Fruit fly (Drosophila melanogaster) whole organism, embryonic: ENCODE results near the gene ATPsynG.

Experiments used
- Abd-B ChIP-seq: fragments of 200-800 bp; sonication (Bioruptor generic); optimal IDR thresholded peaks from 2 replicates; lab custom pipeline; 2018; ENCODE audit warnings: missing biosample characterization, mild to moderate bottlenecking, missing genetic modification characterization, moderate library complexity
- Ada2b ChIP-seq: fragments of 200-800 bp; sonication (Bioruptor generic); IDR thresholded peaks from 2 replicates; pipeline ENCODE4 v1.3.6; 2022; ENCODE audit warnings: missing biosample characterization, missing genetic modification characterization
- Adf1 ChIP-seq: fragments of 200-800 bp; sonication (Bioruptor generic); IDR thresholded peaks from 2 replicates; pipeline ENCODE4 v1.3.6; 2022; ENCODE audit warnings: missing biosample characterization, missing genetic modification characterization
- Antp ChIP-seq: fragments of 200-800 bp; sonication (Bioruptor generic); optimal IDR thresholded peaks from 3 replicates; lab custom pipeline; 2016; ENCODE audit warnings: missing biosample characterization, missing genetic modification characterization
- Awh ChIP-seq: fragments of 200-800 bp; sonication (Bioruptor generic); IDR thresholded peaks from 2 replicates; pipeline ENCODE4, ENCODE4 v1.3.6; 2022; ENCODE audit warnings: missing biosample characterization, missing genetic modification characterization
- Bdp1 ChIP-seq: fragments of 200-800 bp; sonication (Bioruptor generic); optimal IDR thresholded peaks from 3 replicates; lab custom pipeline; 2016; ENCODE audit warnings: missing biosample characterization, missing genetic modification characterization
- CG10321 ChIP-seq: fragments of 200-800 bp; sonication (Bioruptor generic); IDR thresholded peaks from 2 replicates; pipeline ENCODE4 v1.3.6; 2022; ENCODE audit warnings: missing biosample characterization, missing genetic modification characterization
- CG10543 ChIP-seq: fragments of 200-800 bp; sonication (Bioruptor generic); optimal IDR thresholded peaks from 3 replicates; lab custom pipeline; 2017; ENCODE audit warnings: missing biosample characterization, mild to moderate bottlenecking, missing genetic modification characterization, moderate library complexity
- CG11560 ChIP-seq: fragments of 200-800 bp; sonication (Bioruptor generic); IDR thresholded peaks from 3 replicates; pipeline ENCODE4 v1.3.6; 2022; ENCODE audit warnings: missing biosample characterization, missing genetic modification characterization
- CG11723 ChIP-seq: fragments of 200-800 bp; sonication (Bioruptor generic); optimal IDR thresholded peaks from 2 replicates; lab custom pipeline; 2017; ENCODE audit warnings: missing biosample characterization, mild to moderate bottlenecking, missing genetic modification characterization
- CG14014 ChIP-seq: fragments of 200-800 bp; sonication (Bioruptor generic); IDR thresholded peaks from 2 replicates; pipeline ENCODE4 v1.3.6; 2022; ENCODE audit warnings: missing biosample characterization, missing genetic modification characterization
- CG2199 ChIP-seq: fragments of 200-800 bp; sonication (Bioruptor generic); IDR thresholded peaks from 3 replicates; pipeline ENCODE4 v1.3.6; 2022; ENCODE audit warnings: missing biosample characterization, missing genetic modification characterization
- CG3281 ChIP-seq: fragments of 200-800 bp; sonication (Bioruptor generic); optimal IDR thresholded peaks from 3 replicates; lab custom pipeline; 2017; ENCODE audit warnings: missing biosample characterization, mild to moderate bottlenecking, missing genetic modification characterization
- CG4328 ChIP-seq: fragments of 200-800 bp; sonication (Bioruptor generic); optimal IDR thresholded peaks from 3 replicates; lab custom pipeline; 2017; ENCODE audit warnings: missing biosample characterization, missing genetic modification reagents, missing genetic modification characterization
- CG4707 ChIP-seq: fragments of 200-800 bp; sonication (Bioruptor generic); optimal IDR thresholded peaks from 2 replicates; lab custom pipeline; 2018; ENCODE audit warnings: missing biosample characterization, mild to moderate bottlenecking, missing genetic modification characterization, moderate library complexity
- CG4730 ChIP-seq: fragments of 200-800 bp; sonication (Bioruptor generic); IDR thresholded peaks from 2 replicates; pipeline ENCODE4 v1.3.6; 2022; ENCODE audit warnings: missing biosample characterization, missing genetic modification characterization
- CG6813 ChIP-seq: fragments of 200-800 bp; sonication (Bioruptor generic); optimal IDR thresholded peaks from 2 replicates; lab custom pipeline; 2017; ENCODE audit warnings: missing biosample characterization, missing genetic modification characterization, mild to moderate bottlenecking, moderate library complexity, missing genetic modification reagents
- CG7839 ChIP-seq: fragments of 200-800 bp; sonication (Bioruptor generic); optimal IDR thresholded peaks from 3 replicates; lab custom pipeline; 2018; ENCODE audit warnings: missing biosample characterization, mild to moderate bottlenecking, missing genetic modification characterization, moderate library complexity
- CG8089 ChIP-seq: fragments of 200-800 bp; sonication (Bioruptor generic); optimal IDR thresholded peaks from 3 replicates; lab custom pipeline; 2016; ENCODE audit warnings: missing biosample characterization, missing genetic modification characterization
- CG9932 ChIP-seq: fragments of 200-800 bp; sonication (Bioruptor generic); IDR thresholded peaks from 2 replicates; pipeline ENCODE4 v1.3.6; 2022; ENCODE audit warnings: missing biosample characterization, missing genetic modification characterization
- CrebB ChIP-seq: fragments of 200-800 bp; sonication (Bioruptor generic); optimal IDR thresholded peaks from 3 replicates; lab custom pipeline; 2018; ENCODE audit warnings: missing biosample characterization, mild to moderate bottlenecking, missing genetic modification characterization
- Dip3 ChIP-seq: fragments of 200-800 bp; sonication (Bioruptor generic); optimal IDR thresholded peaks from 3 replicates; lab custom pipeline; 2016; ENCODE audit warnings: missing biosample characterization, missing genetic modification characterization
- Dp ChIP-seq: fragments of 200-800 bp; sonication (Bioruptor generic); optimal IDR thresholded peaks from 2 replicates; lab custom pipeline; 2018; ENCODE audit warnings: missing biosample characterization, mild to moderate bottlenecking, missing genetic modification characterization, moderate library complexity
- Eip74EF ChIP-seq, 2 experiments: fragments of 200-800 bp in 1 of 2; fragments of >200 bp in 1 of 2; sonication (Bioruptor generic) in 1 of 2; optimal IDR thresholded peaks; 2 replicates each; lab custom pipeline; 2017 to 2019; ENCODE audit warnings: missing biosample characterization in 2 of 2, missing genetic modification characterization in 2 of 2, mild to moderate bottlenecking in 1 of 2, moderate library complexity in 1 of 2
- HLHmδ ChIP-seq: fragments of 200-800 bp; sonication (Bioruptor generic); optimal IDR thresholded peaks from 2 replicates; lab custom pipeline; 2018; ENCODE audit warnings: missing biosample characterization, mild to moderate bottlenecking, missing genetic modification characterization, moderate library complexity
- Lpt ChIP-seq: fragments of >200 bp; optimal IDR thresholded peaks from 2 replicates; lab custom pipeline; 2018; ENCODE audit warnings: missing biosample characterization, missing genetic modification characterization
- MTF-1 ChIP-seq: fragments of 200-800 bp; sonication (Bioruptor generic); optimal IDR thresholded peaks from 2 replicates; lab custom pipeline; 2018; ENCODE audit warnings: missing biosample characterization, mild to moderate bottlenecking, missing genetic modification characterization, borderline replicate concordance
- NFAT ChIP-seq: fragments of 200-800 bp; sonication (Bioruptor generic); IDR thresholded peaks from 2 replicates; pipeline ENCODE4 v1.3.6; 2022; ENCODE audit warnings: missing biosample characterization, missing genetic modification characterization
- Rx ChIP-seq: fragments of 200-800 bp; sonication (Bioruptor generic); IDR thresholded peaks from 2 replicates; pipeline ENCODE4 v1.3.6; 2022; ENCODE audit warnings: missing biosample characterization, missing genetic modification characterization
- Scr ChIP-seq: fragments of 200-800 bp; sonication (Bioruptor generic); IDR thresholded peaks from 2 replicates; pipeline ENCODE4 v1.3.6; 2022; ENCODE audit warnings: missing biosample characterization, missing genetic modification characterization; ENCODE audit not compliant: partially characterized antibody
- Sry-β ChIP-seq: fragments of 200-800 bp; sonication (Bioruptor generic); optimal IDR thresholded peaks from 2 replicates; lab custom pipeline; 2018; ENCODE audit warnings: missing biosample characterization, mild to moderate bottlenecking, missing genetic modification characterization, moderate library complexity
- ato ChIP-seq: fragments of 200-800 bp; sonication (Bioruptor generic); IDR thresholded peaks from 2 replicates; pipeline ENCODE4 v1.3.6; 2022; ENCODE audit warnings: missing biosample characterization, missing genetic modification characterization; ENCODE audit not compliant: partially characterized antibody
- br ChIP-seq: fragments of >200 bp; optimal IDR thresholded peaks from 2 replicates; lab custom pipeline; 2017
- cato ChIP-seq: fragments of 200-800 bp; sonication (Bioruptor generic); optimal IDR thresholded peaks from 2 replicates; lab custom pipeline; 2016; ENCODE audit warnings: missing biosample characterization, missing genetic modification characterization, borderline replicate concordance
- chinmo ChIP-seq: fragments of 200-800 bp; sonication (Bioruptor generic); IDR thresholded peaks from 4 replicates; pipeline ENCODE4 v1.3.6; 2022; ENCODE audit warnings: missing biosample characterization, missing genetic modification characterization; ENCODE audit not compliant: partially characterized antibody
- dan ChIP-seq: fragments of 200-800 bp; sonication (Bioruptor generic); IDR thresholded peaks from 2 replicates; pipeline ENCODE4 v1.3.6; 2022; ENCODE audit warnings: missing biosample characterization, missing genetic modification characterization
- gcm ChIP-seq: fragments of 200-800 bp; sonication (Bioruptor generic); optimal IDR thresholded peaks from 2 replicates; lab custom pipeline; 2019; ENCODE audit warnings: missing biosample characterization, mild to moderate bottlenecking, missing genetic modification characterization, moderate library complexity
- gem ChIP-seq: fragments of 200-800 bp; sonication (Bioruptor generic); optimal IDR thresholded peaks from 2 replicates; lab custom pipeline; 2019; ENCODE audit warnings: missing biosample characterization, mild to moderate bottlenecking, missing genetic modification characterization, moderate library complexity
- jing ChIP-seq: fragments of 200-800 bp; sonication (Bioruptor generic); optimal IDR thresholded peaks from 2 replicates; lab custom pipeline; 2018; ENCODE audit warnings: missing biosample characterization, mild to moderate bottlenecking, missing genetic modification characterization
- klu ChIP-seq: fragments of 200-800 bp; sonication (Bioruptor generic); IDR thresholded peaks from 2 replicates; pipeline ENCODE4 v1.3.6; 2022; ENCODE audit warnings: missing biosample characterization, missing genetic modification characterization
- org-1 ChIP-seq: fragments of 200-800 bp; sonication (Bioruptor generic); optimal IDR thresholded peaks from 2 replicates; lab custom pipeline; 2017; ENCODE audit warnings: missing biosample characterization, missing genetic modification characterization
- otp ChIP-seq: fragments of 200-800 bp; sonication (Bioruptor generic); IDR thresholded peaks from 3 replicates; pipeline ENCODE4, ENCODE4 v1.3.6; 2022; ENCODE audit warnings: missing biosample characterization, missing genetic modification characterization
- p53 ChIP-seq: fragments of 200-800 bp; sonication (Bioruptor generic); optimal IDR thresholded peaks from 2 replicates; lab custom pipeline; 2016; ENCODE audit warnings: missing biosample characterization, missing genetic modification characterization
- schlank ChIP-seq: fragments of 200-800 bp; sonication (Bioruptor generic); optimal IDR thresholded peaks from 2 replicates; lab custom pipeline; 2018; ENCODE audit warnings: missing biosample characterization, mild to moderate bottlenecking, missing genetic modification characterization
- shn ChIP-seq: fragments of 200-800 bp; sonication (Bioruptor generic); optimal IDR thresholded peaks from 3 replicates; lab custom pipeline; 2016; ENCODE audit warnings: missing biosample characterization, missing genetic modification characterization
- stwl ChIP-seq: fragments of 200-800 bp; sonication (Bioruptor generic); optimal IDR thresholded peaks from 3 replicates; lab custom pipeline; 2018; ENCODE audit warnings: missing biosample characterization, mild to moderate bottlenecking, missing genetic modification characterization, moderate library complexity
- tap ChIP-seq: fragments of 200-800 bp; optimal IDR thresholded peaks from 3 replicates; lab custom pipeline; 2019; ENCODE audit warnings: missing biosample characterization, mild to moderate bottlenecking, missing genetic modification characterization, moderate library complexity
- usp ChIP-seq: fragments of >200 bp; optimal IDR thresholded peaks from 2 replicates; lab custom pipeline; 2017; ENCODE audit warnings: missing biosample characterization, missing genetic modification characterization
- yki ChIP-seq: fragments of >200 bp; optimal IDR thresholded peaks from 3 replicates; lab custom pipeline; 2018
- zen ChIP-seq: fragments of 200-800 bp; sonication (Bioruptor generic); optimal IDR thresholded peaks from 3 replicates; lab custom pipeline; 2018; ENCODE audit warnings: missing biosample characterization, mild to moderate bottlenecking, missing genetic modification characterization, moderate library complexity

Gene ATPsynG

dm6 chr2L:10967257-10968008 is 8.8 kb downstream of the ATPsynG start (continued):
- TF ChIP-seq CrebB (tag; lab: Kevin White, UChicago) (no peak), klu (GFP tag; lab: Robert Waterston, UW) (no peak), CG3281 (no peak), zen (tag; lab: Kevin White, UChicago) (no peak), CG10543 (GFP tag; lab: Kevin White, UChicago) (peak; percentile 47), Sry-β (GFP tag; lab: Kevin White, UChicago) (peak; percentile 25), CG8089 (GFP tag; lab: Kevin White, UChicago) (no peak), dan (GFP tag; lab: Robert Waterston, UW) (no peak), jing (GFP tag; lab: Kevin White, UChicago) (no peak), otp (0 out of 3 replicates have a peak, but pooled peaks have one; percentile 24), MTF-1 (GFP tag; lab: Kevin White, UChicago) (no peak), usp (GFP tag; lab: Kevin White, UChicago) (no peak), CG2199 (no peak), CG11723 (GFP tag; lab: Kevin White, UChicago) (no peak), CG14014 (no peak), gcm (peak; percentile 54), Antp (GFP tag; lab: Kevin White, UChicago) (peak; percentile 11), CG4707 (GFP tag; lab: Kevin White, UChicago) (peak; percentile 96), CG4328 (GFP tag; lab: Kevin White, UChicago) (no peak), HLHmδ (peak; percentile 73), CG10321 (GFP tag; lab: Robert Waterston, UW) (no peak), shn (GFP tag; lab: Kevin White, UChicago) (no peak), chinmo (GFP tag; lab: Robert Waterston, UW) (peak; percentile 57; the same call in 2 of the 4 replicates), ato (GFP tag; lab: Robert Waterston, UW) (no peak), Awh (GFP tag; lab: Robert Waterston, UW) (peak; percentile 49), CG6813 (no peak), br (no peak), gem (tag; lab: Kevin White, UChicago) (no peak), yki (no peak), CG9932 (no peak), Lpt (no peak), Adf1 (GFP tag; lab: Robert Waterston, UW) (peak; percentile 57), cato (GFP tag; lab: Kevin White, UChicago) (no peak), Rx (GFP tag; lab: Robert Waterston, UW) (no peak), NFAT (GFP tag; lab: Robert Waterston, UW) (no peak), CG7839 (no peak), org-1 (GFP tag; lab: Kevin White, UChicago) (no peak), CG4730 (GFP tag; lab: Robert Waterston, UW) (no peak), Abd-B (GFP tag; lab: Kevin White, UChicago) (no peak), Dp (GFP tag; lab: Kevin White, UChicago) (no peak), schlank (no peak), tap (tag; lab: Kevin White, UChicago) (no peak), Ada2b (GFP tag; lab: Robert Waterston, UW) (no peak), CG11560 (no peak), Scr (no peak; the same call in 1 of the 2 replicates), stwl (tag; lab: Kevin White, UChicago) (no peak), Dip3 (GFP tag; lab: Kevin White, UChicago) (no peak), p53 (no peak), Bdp1 (GFP tag; lab: Kevin White, UChicago) (no peak), Eip74EF (GFP tag; optimal IDR thresholded peaks at IDR 0.05; lab: Kevin White, UChicago) (no peak)
